Fruit fly (Drosophila melanogaster) whole organism, embryonic: Measurements from ENCODE around the gene ebi.

Source experiments
- Antp ChIP-seq: fragments of 200-800 bp; sonication (Bioruptor generic); optimal IDR thresholded peaks from 3 replicates; lab custom pipeline; 2016; ENCODE audit warnings: missing biosample characterization, missing genetic modification characterization
- BEAF-32 ChIP-seq: fragments of 200-800 bp; sonication (Bioruptor generic); optimal IDR thresholded peaks from 3 replicates; lab custom pipeline; 2017; ENCODE audit warnings: missing biosample characterization, missing genetic modification characterization, mild to moderate bottlenecking, moderate library complexity, missing genetic modification reagents
- CG10959 ChIP-seq: fragments of 200-800 bp; sonication (Bioruptor generic); IDR thresholded peaks from 2 replicates; pipeline ENCODE4 v1.3.6; 2022; ENCODE audit warnings: missing biosample characterization, missing genetic modification characterization
- CG10979 ChIP-seq: fragments of 200-800 bp; sonication (Bioruptor generic); optimal IDR thresholded peaks from 2 replicates; lab custom pipeline; 2018; ENCODE audit warnings: missing biosample characterization, mild to moderate bottlenecking, missing genetic modification characterization, moderate library complexity
- CG11093 ChIP-seq: fragments of 200-800 bp; sonication (Bioruptor generic); IDR thresholded peaks from 3 replicates; pipeline ENCODE4 v1.3.6; 2022; ENCODE audit warnings: missing biosample characterization, missing genetic modification characterization
- CG11456 ChIP-seq: fragments of 200-800 bp; sonication (Bioruptor generic); IDR thresholded peaks from 3 replicates; pipeline ENCODE4 v1.3.6; 2022; ENCODE audit warnings: missing biosample characterization, missing genetic modification characterization
- CG12155 ChIP-seq: fragments of 200-800 bp; sonication (Bioruptor generic); optimal IDR thresholded peaks from 3 replicates; lab custom pipeline; 2016; ENCODE audit warnings: missing biosample characterization, missing genetic modification characterization
- CG15479 ChIP-seq: fragments of 200-800 bp; sonication (Bioruptor generic); optimal IDR thresholded peaks from 3 replicates; lab custom pipeline; 2019; ENCODE audit warnings: missing biosample characterization, mild to moderate bottlenecking, missing genetic modification characterization, moderate library complexity
- CG15601 ChIP-seq: fragments of 200-800 bp; sonication (Bioruptor generic); optimal IDR thresholded peaks from 3 replicates; lab custom pipeline; 2019; ENCODE audit warnings: missing biosample characterization, mild to moderate bottlenecking, missing genetic modification characterization, moderate library complexity
- CG17186 ChIP-seq: fragments of 200-800 bp; sonication (Bioruptor generic); optimal IDR thresholded peaks from 3 replicates; lab custom pipeline; 2017; ENCODE audit warnings: missing biosample characterization, missing genetic modification reagents, missing genetic modification characterization
- CG17568 ChIP-seq: fragments of 200-800 bp; sonication (Bioruptor generic); optimal IDR thresholded peaks from 2 replicates; lab custom pipeline; 2018; ENCODE audit warnings: missing biosample characterization, mild to moderate bottlenecking, missing genetic modification characterization, moderate library complexity
- CG2678 ChIP-seq: fragments of 200-800 bp; sonication (Bioruptor generic); optimal IDR thresholded peaks from 3 replicates; lab custom pipeline; 2019; ENCODE audit warnings: missing biosample characterization, mild to moderate bottlenecking, missing genetic modification characterization, moderate library complexity
- CG33213 ChIP-seq: fragments of 200-800 bp; sonication (Bioruptor generic); optimal IDR thresholded peaks from 3 replicates; lab custom pipeline; 2016; ENCODE audit warnings: missing biosample characterization, missing genetic modification characterization
- CG3407 ChIP-seq: fragments of 200-800 bp; sonication (Bioruptor generic); optimal IDR thresholded peaks from 2 replicates; lab custom pipeline; 2018; ENCODE audit warnings: missing biosample characterization, mild to moderate bottlenecking, missing genetic modification characterization
- CG4360 ChIP-seq: fragments of 200-800 bp; sonication (Bioruptor generic); IDR thresholded peaks from 2 replicates; pipeline ENCODE4 v1.3.6; 2022; ENCODE audit warnings: missing biosample characterization, missing genetic modification characterization
- CG4617 ChIP-seq: fragments of 200-800 bp; sonication (Bioruptor generic); optimal IDR thresholded peaks from 3 replicates; lab custom pipeline; 2016; ENCODE audit warnings: missing biosample characterization, missing genetic modification characterization, borderline replicate concordance
- CG4854 ChIP-seq: fragments of 200-800 bp; sonication (Bioruptor generic); optimal IDR thresholded peaks from 2 replicates; lab custom pipeline; 2016; ENCODE audit warnings: missing biosample characterization, missing genetic modification characterization, inconsistent platforms
- CG6272 ChIP-seq: fragments of 200-800 bp; sonication (Bioruptor generic); IDR thresholded peaks from 2 replicates; pipeline ENCODE4 v1.3.6; 2022; ENCODE audit warnings: missing biosample characterization, missing genetic modification characterization
- CG6683 ChIP-seq: fragments of 200-800 bp; sonication (Bioruptor generic); optimal IDR thresholded peaks from 2 replicates; lab custom pipeline; 2017; ENCODE audit warnings: missing biosample characterization, mild to moderate bottlenecking, missing genetic modification characterization, missing genetic modification reagents
- CG7372 ChIP-seq: fragments of 200-800 bp; sonication (Bioruptor generic); IDR thresholded peaks from 2 replicates; pipeline ENCODE4 v1.3.6; 2022; ENCODE audit warnings: missing biosample characterization, missing genetic modification characterization
- CG7745 ChIP-seq: fragments of 200-800 bp; sonication (Bioruptor generic); optimal IDR thresholded peaks from 2 replicates; lab custom pipeline; 2018; ENCODE audit warnings: missing biosample characterization, mild to moderate bottlenecking, missing genetic modification characterization, moderate library complexity
- CG7839 ChIP-seq: fragments of 200-800 bp; sonication (Bioruptor generic); optimal IDR thresholded peaks from 3 replicates; lab custom pipeline; 2018; ENCODE audit warnings: missing biosample characterization, mild to moderate bottlenecking, missing genetic modification characterization, moderate library complexity
- CG9609 ChIP-seq: fragments of 200-800 bp; sonication (Bioruptor generic); optimal IDR thresholded peaks from 3 replicates; lab custom pipeline; 2016; ENCODE audit warnings: missing biosample characterization, missing genetic modification characterization
- Chrac-16 ChIP-seq: fragments of 200-800 bp; sonication (Bioruptor generic); optimal IDR thresholded peaks from 3 replicates; lab custom pipeline; 2016; ENCODE audit warnings: missing biosample characterization, missing genetic modification characterization
- Dek ChIP-seq: fragments of 200-800 bp; sonication (Bioruptor generic); optimal IDR thresholded peaks from 3 replicates; lab custom pipeline; 2019; ENCODE audit warnings: missing biosample characterization, mild to moderate bottlenecking, missing genetic modification characterization, moderate library complexity
- E2f2 ChIP-seq: fragments of 200-800 bp; sonication (Bioruptor generic); IDR thresholded peaks from 2 replicates; pipeline ENCODE4 v1.3.6; 2022; ENCODE audit warnings: missing biosample characterization, missing genetic modification characterization
- HHEX ChIP-seq: fragments of 200-800 bp; sonication (Bioruptor generic); optimal IDR thresholded peaks from 3 replicates; lab custom pipeline; 2017; ENCODE audit warnings: missing biosample characterization, mild to moderate bottlenecking, missing genetic modification characterization, missing genetic modification reagents
- HLH3B ChIP-seq: fragments of 200-800 bp; sonication (Bioruptor generic); IDR thresholded peaks from 2 replicates; pipeline ENCODE4 v1.3.6; 2022; ENCODE audit warnings: missing biosample characterization, missing genetic modification characterization
- Lpt ChIP-seq: fragments of >200 bp; optimal IDR thresholded peaks from 2 replicates; lab custom pipeline; 2018; ENCODE audit warnings: missing biosample characterization, missing genetic modification characterization
- NC2β ChIP-seq: fragments of 200-800 bp; sonication (Bioruptor generic); optimal IDR thresholded peaks from 2 replicates; lab custom pipeline; 2016; ENCODE audit warnings: missing biosample characterization, missing genetic modification characterization
- Side ChIP-seq: fragments of 200-800 bp; sonication (Bioruptor generic); optimal IDR thresholded peaks from 2 replicates; lab custom pipeline; 2016; ENCODE audit warnings: missing biosample characterization, missing genetic modification characterization
- Xbp1 ChIP-seq: fragments of 200-800 bp; sonication (Bioruptor generic); optimal IDR thresholded peaks from 3 replicates; lab custom pipeline; 2016; ENCODE audit warnings: missing biosample characterization, mild to moderate bottlenecking, missing genetic modification characterization
- al ChIP-seq: fragments of 200-800 bp; sonication (Bioruptor generic); IDR thresholded peaks from 2 replicates; pipeline ENCODE4 v1.3.6; 2022; ENCODE audit warnings: missing biosample characterization, missing genetic modification characterization
- ato ChIP-seq: fragments of 200-800 bp; sonication (Bioruptor generic); IDR thresholded peaks from 2 replicates; pipeline ENCODE4 v1.3.6; 2022; ENCODE audit warnings: missing biosample characterization, missing genetic modification characterization; ENCODE audit not compliant: partially characterized antibody
- bowl ChIP-seq: fragments of 200-800 bp; sonication (Bioruptor generic); IDR thresholded peaks from 2 replicates; pipeline ENCODE4 v1.3.6; 2022; ENCODE audit warnings: missing biosample characterization, missing genetic modification characterization
- bsh ChIP-seq, 2 experiments: fragments of 200-800 bp; sonication (Bioruptor generic); optimal IDR thresholded peaks; 2 replicates each; lab custom pipeline; 2017 to 2018; ENCODE audit warnings: mild to moderate bottlenecking in 2 of 2, missing biosample characterization in 2 of 2, missing genetic modification characterization in 2 of 2, moderate library complexity in 1 of 2
- chif ChIP-seq, 2 experiments: fragments of 200-800 bp; sonication (Bioruptor generic); optimal IDR thresholded peaks; 3 replicates each; lab custom pipeline; 2016; ENCODE audit warnings: missing biosample characterization in 2 of 2, missing genetic modification characterization in 2 of 2
- chn ChIP-seq: fragments of 200-800 bp; sonication (Bioruptor generic); optimal IDR thresholded peaks from 2 replicates; lab custom pipeline; 2016; ENCODE audit warnings: missing biosample characterization, missing genetic modification characterization
- crp ChIP-seq, 2 experiments: fragments of 200-800 bp; sonication (Bioruptor generic); optimal IDR thresholded peaks; 2 replicates in 1 of 2; 3 replicates in 1 of 2; lab custom pipeline; 2017; ENCODE audit warnings: missing biosample characterization in 2 of 2, missing genetic modification characterization in 2 of 2, mild to moderate bottlenecking in 1 of 2, moderate library complexity in 1 of 2
- dm ChIP-seq: fragments of 200-800 bp; sonication (Bioruptor generic); optimal IDR thresholded peaks from 3 replicates; lab custom pipeline; 2016; ENCODE audit warnings: missing biosample characterization, missing genetic modification characterization
- dpn ChIP-seq, 2 experiments: fragments of 200-800 bp; sonication (Bioruptor generic); optimal IDR thresholded peaks; 3 replicates each; lab custom pipeline; 2016; ENCODE audit warnings: missing biosample characterization in 2 of 2, missing genetic modification characterization in 2 of 2
- hb ChIP-seq: fragments of 200-800 bp; sonication (Bioruptor generic); IDR thresholded peaks from 3 replicates; pipeline ENCODE4 v1.3.6; 2022; ENCODE audit warnings: missing biosample characterization, missing genetic modification characterization; ENCODE audit not compliant: partially characterized antibody
- insv ChIP-seq, 2 experiments: fragments of 200-800 bp; sonication (Bioruptor generic); optimal IDR thresholded peaks; 3 replicates each; lab custom pipeline; 2016 to 2018; ENCODE audit warnings: missing biosample characterization in 2 of 2, missing genetic modification characterization in 2 of 2
- nau ChIP-seq: fragments of 200-800 bp; sonication (Bioruptor generic); optimal IDR thresholded peaks from 3 replicates; lab custom pipeline; 2017; ENCODE audit warnings: missing biosample characterization, mild to moderate bottlenecking, missing genetic modification characterization, missing genetic modification reagents
- nmo ChIP-seq: fragments of 200-800 bp; sonication (Bioruptor generic); optimal IDR thresholded peaks from 2 replicates; lab custom pipeline; 2018; ENCODE audit warnings: missing biosample characterization, mild to moderate bottlenecking, missing genetic modification characterization, moderate library complexity
- pb ChIP-seq: fragments of 200-800 bp; sonication (Bioruptor generic); optimal IDR thresholded peaks from 3 replicates; lab custom pipeline; 2016; ENCODE audit warnings: missing biosample characterization, missing genetic modification characterization
- ssp ChIP-seq: fragments of 200-800 bp; sonication (Bioruptor generic); IDR thresholded peaks from 2 replicates; pipeline ENCODE4 v1.3.6; 2022; ENCODE audit warnings: missing biosample characterization, missing genetic modification characterization
- stc ChIP-seq: fragments of 200-800 bp; sonication (Bioruptor generic); IDR thresholded peaks from 2 replicates; pipeline ENCODE4 v1.3.6; 2022; ENCODE audit warnings: missing biosample characterization, missing genetic modification characterization
- stwl ChIP-seq: fragments of 200-800 bp; sonication (Bioruptor generic); optimal IDR thresholded peaks from 3 replicates; lab custom pipeline; 2018; ENCODE audit warnings: missing biosample characterization, mild to moderate bottlenecking, missing genetic modification characterization, moderate library complexity

ebi gene

dm6 chr2L:421119-421821 lies 6.4 kb downstream of the ebi start, which contains the start of the genes CG11885 and CG13692 (continued):
- TF ChIP-seq insv (GFP tag; optimal IDR thresholded peaks at IDR 0.05; lab: Kevin White, UChicago), result peak in 1 of 2 experiments; percentile 58
- peak; percentile 79 for TF ChIP-seq dm
- TF ChIP-seq Chrac-16 (GFP tag; lab: Kevin White, UChicago), result peak; percentile 31
- peak; percentile 2 for TF ChIP-seq CG12155
- TF ChIP-seq stwl (tag; lab: Kevin White, UChicago), result peak; percentile 100
- TF ChIP-seq CG17186, result peak; percentile 85
- TF ChIP-seq CG10979 (tag; lab: Kevin White, UChicago), result peak; percentile 13
- no peak for TF ChIP-seq bowl
- TF ChIP-seq crp (GFP tag; optimal IDR thresholded peaks at IDR 0.05; lab: Kevin White, UChicago), result peak in 1 of 2 experiments; percentile 9
- TF ChIP-seq chn, result no peak
- peak; percentile 59 for TF ChIP-seq CG6272 (GFP tag; lab: Robert Waterston, UW)
- peak; percentile 72 for TF ChIP-seq CG4617 (GFP tag; lab: Kevin White, UChicago)
- no peak for TF ChIP-seq chif (GFP tag; optimal IDR thresholded peaks at IDR 0.05; lab: Kevin White, UChicago)
- peak; percentile 85 for TF ChIP-seq E2f2 (GFP tag; lab: Robert Waterston, UW)
- peak; percentile 9 for TF ChIP-seq CG15479 (GFP tag; lab: Kevin White, UChicago)
- peak; percentile 37 for TF ChIP-seq CG17568 (GFP tag; lab: Kevin White, UChicago)
- no peak for TF ChIP-seq CG10959 (GFP tag; lab: Robert Waterston, UW)
- peak; percentile 11 for TF ChIP-seq CG6683 (GFP tag; lab: Kevin White, UChicago)
- peak; percentile 32 for TF ChIP-seq CG2678 (tag; lab: Kevin White, UChicago)
- peak; percentile 92 for TF ChIP-seq CG15601 (tag; lab: Kevin White, UChicago)
- peak; percentile 53 for TF ChIP-seq Xbp1 (GFP tag; lab: Kevin White, UChicago)
- TF ChIP-seq CG11093 (GFP tag; lab: Robert Waterston, UW), result no peak
- peak; percentile 97 for TF ChIP-seq ato (GFP tag; lab: Robert Waterston, UW)
- TF ChIP-seq pb, result no peak
- TF ChIP-seq nau (GFP tag; lab: Kevin White, UChicago), result peak; percentile 27
- peak; percentile 13 for TF ChIP-seq CG4854 (GFP tag; lab: Kevin White, UChicago)
- peak; percentile 58 for TF ChIP-seq NC2β
- TF ChIP-seq CG11456 (GFP tag; lab: Robert Waterston, UW), result peak; percentile 36; the same call in 2 of the 3 replicates
- TF ChIP-seq Antp (GFP tag; lab: Kevin White, UChicago), result peak; percentile 26
- TF ChIP-seq CG7839 (tag; lab: Kevin White, UChicago), result peak; percentile 47
- TF ChIP-seq HHEX, result no peak
- TF ChIP-seq bsh (GFP tag; optimal IDR thresholded peaks at IDR 0.05; lab: Kevin White, UChicago), result peak in 1 of 2 experiments; percentile 25
- no peak for TF ChIP-seq CG3407 (GFP tag; lab: Kevin White, UChicago)
- peak; percentile 98 for TF ChIP-seq BEAF-32
- TF ChIP-seq CG4360 (GFP tag; lab: Robert Waterston, UW), result no peak
- peak; percentile 53 for TF ChIP-seq CG33213 (GFP tag; lab: Kevin White, UChicago)
- peak; percentile 67 for TF ChIP-seq Dek (tag; lab: Kevin White, UChicago)
- TF ChIP-seq dpn (GFP tag; optimal IDR thresholded peaks at IDR 0.05; lab: Kevin White, UChicago), result peak; percentile 37 to 39
- peak; percentile 95 for TF ChIP-seq hb (GFP tag; lab: Robert Waterston, UW)
- peak; percentile 59 for TF ChIP-seq nmo
- TF ChIP-seq CG7372 (GFP tag; lab: Robert Waterston, UW), result 0 out of 2 replicates have a peak, but pooled peaks have one; percentile 21
- TF ChIP-seq stc (GFP tag; lab: Robert Waterston, UW), result no peak
- no peak for TF ChIP-seq Side (GFP tag; lab: Kevin White, UChicago)
- peak; percentile 8; the same call in 1 of the 2 replicates for TF ChIP-seq al (GFP tag; lab: Robert Waterston, UW)
- TF ChIP-seq CG9609 (GFP tag; lab: Kevin White, UChicago), result peak; percentile 0
- TF ChIP-seq ssp (GFP tag; lab: Robert Waterston, UW), result peak; percentile 44
- TF ChIP-seq CG7745 (tag; lab: Kevin White, UChicago), result no peak
- TF ChIP-seq HLH3B (GFP tag; lab: Robert Waterston, UW), result no peak; the same call in 1 of the 2 replicates
- TF ChIP-seq Lpt, result no peak
